Worm (Caenorhabditis elegans) whole organism, young adult: ENCODE measurements around the gene W06D11.3.
A peak's percentile ranks its signal among the peaks of the same experiment; 100 is the strongest.

Experiments
- B0336.3 ChIP-seq: fragments of 200-800 bp; sonication (Bioruptor generic); IDR thresholded peaks from 2 replicates; pipeline ENCODE4 v1.3.6; 2022; ENCODE audit warnings: missing genetic modification characterization, missing compliant biosample characterization
- C17E4.6 ChIP-seq: fragments of 200-800 bp; sonication (Bioruptor generic); IDR thresholded peaks from 2 replicates; pipeline ENCODE4 v1.3.6; 2022; ENCODE audit warnings: missing genetic modification reagents, missing genetic modification characterization, missing compliant biosample characterization
- F22D6.2 ChIP-seq: sonication (generic microtip); optimal IDR thresholded peaks from 2 replicates; lab custom pipeline; 2016; ENCODE audit warnings: mild to moderate bottlenecking, missing genetic modification characterization, missing compliant biosample characterization
- F33H1.4 ChIP-seq: fragments of 200-800 bp; sonication (Bioruptor generic); IDR thresholded peaks from 2 replicates; pipeline ENCODE4 v1.3.6; 2022; ENCODE audit warnings: missing genetic modification reagents, missing genetic modification characterization, missing compliant biosample characterization
- F57C9.4 ChIP-seq: sonication (generic microtip); optimal IDR thresholded peaks from 2 replicates; lab custom pipeline; 2017; ENCODE audit warnings: mild to moderate bottlenecking, missing genetic modification characterization, missing compliant biosample characterization
- Y53G8AR.9 ChIP-seq: fragments of 200-800 bp; sonication (Bioruptor generic); conservative IDR thresholded peaks from 2 replicates; pipeline ENCODE4 v1.3.6; 2022; ENCODE audit warnings: missing genetic modification reagents, missing genetic modification characterization, missing compliant biosample characterization
- Y67H2A.10 ChIP-seq: fragments of 200-800 bp; sonication (Bioruptor generic); conservative IDR thresholded peaks from 2 replicates; pipeline ENCODE4 v1.3.6; 2022; ENCODE audit warnings: missing genetic modification reagents, missing genetic modification characterization, missing compliant biosample characterization
- Y79H2A.3 ChIP-seq: fragments of 200-800 bp; sonication (Bioruptor generic); conservative IDR thresholded peaks from 2 replicates; pipeline ENCODE4 v1.3.6; 2022; ENCODE audit warnings: missing genetic modification reagents, missing genetic modification characterization, missing compliant biosample characterization
- akir-1 ChIP-seq: fragments of 200-800 bp; sonication (Bioruptor generic); optimal IDR thresholded peaks from 2 replicates; lab custom pipeline; 2018; ENCODE audit warnings: mild to moderate bottlenecking, missing genetic modification characterization, moderate library complexity, missing compliant biosample characterization
- aptf-2 ChIP-seq: fragments of 200-800 bp; sonication (Bioruptor generic); conservative IDR thresholded peaks from 2 replicates; pipeline ENCODE4 v1.3.6; 2022; ENCODE audit warnings: missing genetic modification reagents, missing genetic modification characterization, missing compliant biosample characterization
- attf-5 ChIP-seq: fragments of 200-800 bp; sonication (Bioruptor generic); optimal IDR thresholded peaks from 2 replicates; lab custom pipeline; 2018; ENCODE audit warnings: mild to moderate bottlenecking, missing genetic modification characterization, missing compliant biosample characterization
- ceh-27 ChIP-seq: fragments of 200-800 bp; sonication (Bioruptor generic); optimal IDR thresholded peaks from 2 replicates; lab custom pipeline; 2018; ENCODE audit warnings: mild to moderate bottlenecking, missing genetic modification characterization, moderate library complexity, missing compliant biosample characterization
- ceh-79 ChIP-seq: sonication (generic microtip); optimal IDR thresholded peaks from 2 replicates; lab custom pipeline; 2017; ENCODE audit warnings: mild to moderate bottlenecking, missing genetic modification characterization, missing compliant biosample characterization
- hsf-1 ChIP-seq: fragments of 200-800 bp; sonication (Bioruptor generic); IDR thresholded peaks from 2 replicates; pipeline ENCODE4 v1.3.6; 2022; ENCODE audit warnings: missing genetic modification reagents, missing genetic modification characterization, missing compliant biosample characterization
- lag-1 ChIP-seq: fragments of 200-800 bp; sonication (Bioruptor generic); IDR thresholded peaks from 2 replicates; pipeline ENCODE4 v1.3.6; 2022; ENCODE audit warnings: missing genetic modification reagents, missing genetic modification characterization, missing compliant biosample characterization
- lin-26 ChIP-seq: fragments of 200-800 bp; sonication (Bioruptor generic); IDR thresholded peaks from 2 replicates; pipeline ENCODE4 v1.3.6; 2022; ENCODE audit warnings: missing genetic modification reagents, missing genetic modification characterization, missing compliant biosample characterization
- mes-4 ChIP-seq: sonication (generic microtip); optimal IDR thresholded peaks from 2 replicates; lab custom pipeline; 2016; ENCODE audit warnings: missing genotype, missing genetic modification characterization, missing compliant biosample characterization
- mxl-1 ChIP-seq: sonication (generic microtip); optimal IDR thresholded peaks from 2 replicates; lab custom pipeline; 2016; ENCODE audit warnings: missing genetic modification characterization, missing compliant biosample characterization
- nhr-90 ChIP-seq: sonication (generic microtip); optimal IDR thresholded peaks from 2 replicates; lab custom pipeline; 2016; ENCODE audit warnings: missing genotype, mild to moderate bottlenecking, missing genetic modification characterization, missing compliant biosample characterization
- pha-4 ChIP-seq: fragments of 150-350 bp; sonication (generic microtip); optimal IDR thresholded peaks from 2 replicates; lab custom pipeline; 2014; ENCODE audit warnings: missing biosample characterization, missing genetic modification reagents, missing genetic modification characterization
- sea-2 ChIP-seq: fragments of 200-800 bp; sonication (Bioruptor generic); IDR thresholded peaks from 2 replicates; pipeline ENCODE4 v1.3.6; 2022; ENCODE audit warnings: missing genetic modification characterization, missing compliant biosample characterization
- snpc-1.3 ChIP-seq: sonication (generic microtip); optimal IDR thresholded peaks from 2 replicates; lab custom pipeline; 2017; ENCODE audit warnings: missing genetic modification characterization, mild to moderate bottlenecking, missing compliant biosample characterization, antibody characterized with exemption, moderate library complexity, missing genotype, missing genetic modification reagents; ENCODE audit not compliant: insufficient read depth
- snpc-4 ChIP-seq, 5 experiments: fragments of 150-350 bp in 1 of 5; sonication (generic microtip) in 4 of 5; optimal IDR thresholded peaks; 2 replicates each; lab custom pipeline; 2014 to 2018; ENCODE audit warnings: missing genetic modification characterization in 5 of 5, missing biosample characterization in 3 of 5, antibody characterized with exemption in 2 of 5, mild to moderate bottlenecking in 2 of 5, missing compliant biosample characterization in 2 of 5, missing genotype in 2 of 5, moderate library complexity in 2 of 5, missing genetic modification reagents in 1 of 5
- tbp1 ChIP-seq: fragments of 200-800 bp; sonication (Bioruptor generic); optimal IDR thresholded peaks from 2 replicates; lab custom pipeline; 2018; ENCODE audit warnings: mild to moderate bottlenecking, missing genetic modification characterization, missing compliant biosample characterization
- tlf-1 ChIP-seq: fragments of 200-800 bp; sonication (Bioruptor generic); optimal IDR thresholded peaks from 2 replicates; lab custom pipeline; 2018; ENCODE audit warnings: mild to moderate bottlenecking, missing genetic modification characterization, missing compliant biosample characterization
- unc-62 ChIP-seq: fragments of 150-350 bp; optimal IDR thresholded peaks from 2 replicates; lab custom pipeline; 2014; ENCODE audit warnings: missing biosample characterization, missing genetic modification reagents, missing genetic modification characterization
- zfh-2 ChIP-seq: fragments of 200-800 bp; sonication (Bioruptor generic); conservative IDR thresholded peaks from 2 replicates; pipeline ENCODE4 v1.3.6; 2022; ENCODE audit warnings: missing genetic modification reagents, missing genetic modification characterization, missing compliant biosample characterization
- ztf-22 ChIP-seq: fragments of 200-800 bp; sonication (Bioruptor generic); optimal IDR thresholded peaks from 2 replicates; lab custom pipeline; 2018; ENCODE audit warnings: mild to moderate bottlenecking, missing genetic modification characterization, moderate library complexity, missing compliant biosample characterization
- ztf-28 ChIP-seq: fragments of 200-800 bp; sonication (Bioruptor generic); IDR thresholded peaks from 2 replicates; pipeline ENCODE4 v1.3.6; 2022; ENCODE audit warnings: missing genetic modification reagents, missing genetic modification characterization, missing compliant biosample characterization

W06D11.3 gene

DNA sequence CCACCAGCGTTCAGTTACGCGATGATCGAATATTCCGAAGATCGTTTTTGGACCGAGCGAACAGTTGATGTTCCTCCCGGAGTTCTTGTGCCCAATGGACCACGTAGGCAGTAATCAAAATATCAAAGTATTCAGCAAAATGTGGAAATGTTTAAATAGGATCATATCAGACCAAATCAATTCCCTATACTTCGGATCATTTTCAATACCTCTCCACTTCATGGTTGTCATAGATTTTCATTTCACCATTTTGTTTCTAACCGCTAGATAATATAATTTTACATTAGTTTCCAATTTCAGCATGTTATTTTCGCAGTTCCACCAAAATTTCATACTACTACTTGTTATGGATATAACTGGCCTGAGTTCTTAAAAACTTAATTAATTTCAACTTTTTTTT is 19.1 kb downstream of the W06D11.3 start:
- no peak for TF ChIP-seq ztf-28 (GFP tag; lab: Robert Waterston, UW)
- no peak for TF ChIP-seq pha-4 (tag; lab: Kevin White, UChicago)
- no peak for TF ChIP-seq ceh-79 (tag; lab: Kevin White, UChicago)
- no peak for TF ChIP-seq hsf-1

DNA sequence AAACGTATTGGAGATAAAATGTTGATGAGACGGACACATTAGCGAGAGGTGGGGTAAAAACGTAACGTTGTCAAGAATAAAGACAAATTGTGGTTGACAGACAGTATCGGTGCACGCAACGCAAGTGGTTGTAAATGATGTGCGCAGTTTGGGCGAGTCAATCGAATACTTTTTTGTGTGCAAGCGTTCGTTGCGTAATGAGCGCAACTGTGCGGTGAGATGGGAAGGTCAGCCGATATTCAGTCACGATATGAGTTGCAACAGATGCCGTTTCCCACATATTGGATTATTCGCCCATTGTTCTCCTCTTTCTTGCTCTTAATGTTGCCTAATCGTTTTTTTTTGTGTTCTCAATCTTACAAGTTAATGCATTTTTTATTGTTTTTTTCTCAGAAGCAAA is 22.3 kb downstream of the W06D11.3 start, which contains the start of gene ceh-40:
TSS of gene ceh-40 (minus strand) at position 41 of the 400 bp plus-strand sequence.
- TF ChIP-seq unc-62 (GFP tag; lab: Kevin White, UChicago), result peak; percentile 5
- TF ChIP-seq F22D6.2, result no peak
- TF ChIP-seq F57C9.4 (tag; lab: Kevin White, UChicago), result no peak
- no peak for TF ChIP-seq aptf-2 (GFP tag; lab: Robert Waterston, UW)
- no peak for TF ChIP-seq C17E4.6
- no peak for TF ChIP-seq ceh-27 (GFP tag; lab: Kevin White, UChicago)
- TF ChIP-seq, all 124 proteins: peak for 1

DNA sequence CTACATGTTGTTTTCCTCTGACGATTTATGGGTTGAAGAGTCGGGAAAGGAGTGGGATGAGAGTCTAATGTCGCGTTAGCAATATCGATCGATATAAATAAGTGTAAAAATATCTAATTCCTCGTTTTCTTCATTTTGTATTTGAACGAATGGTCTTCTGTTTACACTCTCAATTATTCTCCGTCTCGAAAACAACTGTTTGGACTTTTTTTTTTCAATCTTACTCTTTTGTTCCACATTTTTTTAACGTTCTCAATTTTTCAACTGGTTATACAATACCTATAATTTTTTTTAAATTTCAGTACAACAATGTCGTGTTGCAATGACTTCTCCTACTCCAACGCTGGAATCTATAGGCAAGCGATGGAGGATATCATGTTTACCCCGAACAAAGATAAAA is 22.9 kb downstream of the W06D11.3 start, which contains the start of gene F17A2.13:
TSS of gene F17A2.13 (plus strand) at position 301 of the 400 bp plus-strand sequence.
- TF ChIP-seq lag-1 (GFP tag; lab: Robert Waterston, UW) (no peak), snpc-1.3 (tag; lab: Kevin White, UChicago) (no peak), akir-1 (no peak), Y79H2A.3 (GFP tag; lab: Robert Waterston, UW) (no peak)

DNA sequence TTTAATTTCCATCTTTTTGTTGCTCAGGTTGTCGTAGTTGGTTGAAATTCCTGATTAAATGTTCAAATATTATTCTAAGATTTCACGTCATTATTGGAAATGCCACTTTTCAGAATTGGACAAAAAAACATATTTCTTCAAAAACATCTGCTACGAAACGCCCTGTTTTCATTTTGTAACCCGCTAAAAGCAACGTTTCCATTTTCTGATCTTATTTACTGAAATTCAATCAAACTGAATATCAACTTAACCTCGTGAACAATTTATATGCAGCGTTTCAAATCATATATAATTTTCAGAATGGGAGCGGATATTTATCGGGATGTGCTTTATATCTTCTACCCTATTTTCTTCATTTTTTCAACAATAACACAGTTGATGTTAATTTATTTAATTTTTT is 25.0 kb downstream of the W06D11.3 start, which contains the start of gene srd-40:
TSS of gene srd-40 (plus strand) at position 301 of the 400 bp plus-strand sequence.
- TF ChIP-seq lin-26 (GFP tag; lab: Robert Waterston, UW), result no peak
- TF ChIP-seq pha-4 (tag; lab: Kevin White, UChicago), result no peak
- no peak for TF ChIP-seq mxl-1 (tag; lab: Kevin White, UChicago)
- no peak for TF ChIP-seq nhr-90 (tag; lab: Kevin White, UChicago)
- no peak for TF ChIP-seq ztf-22 (GFP tag; lab: Kevin White, UChicago)
- no peak for TF ChIP-seq tbp1 (GFP tag; lab: Kevin White, UChicago)
- TF ChIP-seq tlf-1 (GFP tag; lab: Kevin White, UChicago), result no peak
- no peak for TF ChIP-seq zfh-2 (GFP tag; lab: Robert Waterston, UW)

DNA sequence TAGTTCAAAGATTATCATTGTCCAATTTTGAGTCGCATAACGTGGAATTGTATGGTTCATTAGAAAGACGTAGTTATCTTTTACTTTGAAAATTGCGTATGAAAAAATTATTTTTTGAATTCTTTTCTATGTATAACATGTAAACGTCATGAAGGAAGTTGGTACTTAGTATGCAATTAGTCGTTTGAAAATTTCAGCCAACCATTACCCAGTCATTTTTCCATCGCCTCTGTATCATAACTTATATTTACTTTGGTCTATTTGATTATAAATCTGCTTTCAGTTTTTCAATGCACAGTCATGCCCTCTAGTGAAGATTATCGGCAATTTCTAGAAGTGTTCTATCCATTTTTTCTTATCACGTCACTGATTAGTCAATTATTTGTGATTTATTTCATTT is 27.9 kb downstream of the W06D11.3 start, which contains the start of gene srd-41:
TSS of gene srd-41 (plus strand) at position 301 of the 400 bp plus-strand sequence.
- TF ChIP-seq sea-2 (GFP tag; lab: Robert Waterston, UW) (no peak), Y53G8AR.9 (no peak), mes-4 (tag; lab: Kevin White, UChicago) (no peak)

DNA sequence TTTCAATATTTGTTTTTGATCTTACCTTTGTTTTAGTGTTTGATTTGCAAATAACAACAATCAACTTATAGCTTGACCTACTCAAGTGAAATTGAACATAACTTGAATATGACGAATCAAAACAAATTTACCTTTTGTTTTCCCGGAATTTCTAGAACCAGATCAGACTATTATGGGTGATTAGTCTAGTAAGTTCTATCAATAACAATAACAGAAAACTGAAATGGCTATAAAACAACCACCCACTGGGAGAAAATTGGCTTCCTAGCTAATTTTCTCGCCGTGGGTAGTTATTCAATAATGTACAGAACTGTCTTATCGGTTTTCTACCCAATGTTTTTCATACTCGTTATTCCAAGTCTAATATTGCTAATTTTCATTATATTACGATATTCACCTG is 30.2 kb downstream of the W06D11.3 start, which contains the start of gene srd-45:
TSS of gene srd-45 (plus strand) at position 301 of the 400 bp plus-strand sequence.
- TF ChIP-seq C17E4.6 (no peak), pha-4 (tag; lab: Kevin White, UChicago) (no peak), ceh-79 (tag; lab: Kevin White, UChicago) (no peak), Y67H2A.10 (no peak), snpc-4 (GFP tag; optimal IDR thresholded peaks at IDR 0.05; lab: Kevin White, UChicago) (no peak), snpc-4 (tag; optimal IDR thresholded peaks at IDR 0.05; lab: Kevin White, UChicago) (no peak), attf-5 (GFP tag; lab: Kevin White, UChicago) (no peak), B0336.3 (GFP tag; lab: Robert Waterston, UW) (no peak), F33H1.4 (GFP tag; lab: Robert Waterston, UW) (no peak), lag-1 (GFP tag; lab: Robert Waterston, UW) (no peak)
